Fruit fly (Drosophila melanogaster) whole organism, embryonic: ENCODE measurements around the gene Kua.

Source experiments
- Ada2b ChIP-seq: fragments of 200-800 bp; sonication (Bioruptor generic); IDR thresholded peaks from 2 replicates; pipeline ENCODE4 v1.3.6; 2022; ENCODE audit warnings: missing biosample characterization, missing genetic modification characterization
- Atf3 ChIP-seq: fragments of 200-800 bp; sonication (Bioruptor generic); optimal IDR thresholded peaks from 3 replicates; lab custom pipeline; 2016; ENCODE audit warnings: missing biosample characterization, missing genetic modification characterization
- BtbVII ChIP-seq: fragments of 200-800 bp; sonication (Bioruptor generic); optimal IDR thresholded peaks from 3 replicates; lab custom pipeline; 2017; ENCODE audit warnings: missing biosample characterization, mild to moderate bottlenecking, missing genetic modification characterization
- CG10267 ChIP-seq: fragments of 200-800 bp; sonication (Bioruptor generic); optimal IDR thresholded peaks from 2 replicates; lab custom pipeline; 2018; ENCODE audit warnings: missing biosample characterization, mild to moderate bottlenecking, missing genetic modification characterization, moderate library complexity
- CG10543 ChIP-seq: fragments of 200-800 bp; sonication (Bioruptor generic); optimal IDR thresholded peaks from 3 replicates; lab custom pipeline; 2017; ENCODE audit warnings: missing biosample characterization, mild to moderate bottlenecking, missing genetic modification characterization, moderate library complexity
- CG11093 ChIP-seq: fragments of 200-800 bp; sonication (Bioruptor generic); IDR thresholded peaks from 3 replicates; pipeline ENCODE4 v1.3.6; 2022; ENCODE audit warnings: missing biosample characterization, missing genetic modification characterization
- CG11723 ChIP-seq: fragments of 200-800 bp; sonication (Bioruptor generic); optimal IDR thresholded peaks from 2 replicates; lab custom pipeline; 2017; ENCODE audit warnings: missing biosample characterization, mild to moderate bottlenecking, missing genetic modification characterization
- CG14860 ChIP-seq: fragments of 200-800 bp; sonication (Bioruptor generic); IDR thresholded peaks from 3 replicates; pipeline ENCODE4 v1.3.6; 2022; ENCODE audit warnings: missing biosample characterization, missing genetic modification characterization; ENCODE audit not compliant: partially characterized antibody
- CG2116 ChIP-seq: fragments of 200-800 bp; sonication (Bioruptor generic); optimal IDR thresholded peaks from 3 replicates; lab custom pipeline; 2018; ENCODE audit warnings: missing biosample characterization, mild to moderate bottlenecking, missing genetic modification characterization
- CG2678 ChIP-seq: fragments of 200-800 bp; sonication (Bioruptor generic); optimal IDR thresholded peaks from 3 replicates; lab custom pipeline; 2019; ENCODE audit warnings: missing biosample characterization, mild to moderate bottlenecking, missing genetic modification characterization, moderate library complexity
- CG30403 ChIP-seq: fragments of 200-800 bp; sonication (Bioruptor generic); optimal IDR thresholded peaks from 3 replicates; lab custom pipeline; 2016; ENCODE audit warnings: missing biosample characterization, missing genetic modification characterization
- CG34376 ChIP-seq: fragments of 200-800 bp; sonication (Bioruptor generic); optimal IDR thresholded peaks from 2 replicates; lab custom pipeline; 2018; ENCODE audit warnings: missing biosample characterization, mild to moderate bottlenecking, missing genetic modification characterization
- CG7745 ChIP-seq: fragments of 200-800 bp; sonication (Bioruptor generic); optimal IDR thresholded peaks from 2 replicates; lab custom pipeline; 2018; ENCODE audit warnings: missing biosample characterization, mild to moderate bottlenecking, missing genetic modification characterization, moderate library complexity
- CG8765 ChIP-seq: fragments of 200-800 bp; sonication (Bioruptor generic); IDR thresholded peaks from 2 replicates; pipeline ENCODE4 v1.3.6; 2022; ENCODE audit warnings: missing biosample characterization, missing genetic modification characterization
- CG9932 ChIP-seq: fragments of 200-800 bp; sonication (Bioruptor generic); IDR thresholded peaks from 2 replicates; pipeline ENCODE4 v1.3.6; 2022; ENCODE audit warnings: missing biosample characterization, missing genetic modification characterization
- D19A ChIP-seq: fragments of 200-800 bp; optimal IDR thresholded peaks from 3 replicates; lab custom pipeline; 2019; ENCODE audit warnings: missing biosample characterization, mild to moderate bottlenecking, missing genetic modification characterization, moderate library complexity
- Dbx ChIP-seq: fragments of 200-800 bp; sonication (Bioruptor generic); IDR thresholded peaks from 3 replicates; pipeline ENCODE4 v1.3.6; 2022; ENCODE audit warnings: missing biosample characterization, missing genetic modification characterization
- Fer2 ChIP-seq: fragments of 200-800 bp; sonication (Bioruptor generic); optimal IDR thresholded peaks from 2 replicates; lab custom pipeline; 2018; ENCODE audit warnings: missing biosample characterization, mild to moderate bottlenecking, missing genetic modification characterization, moderate library complexity
- HLH4C ChIP-seq: fragments of 200-800 bp; sonication (Bioruptor generic); IDR thresholded peaks from 3 replicates; pipeline ENCODE4 v1.3.6; 2022; ENCODE audit warnings: missing biosample characterization, missing genetic modification characterization; ENCODE audit not compliant: partially characterized antibody
- HmgD ChIP-seq: fragments of 200-800 bp; sonication (Bioruptor generic); optimal IDR thresholded peaks from 3 replicates; lab custom pipeline; 2016; ENCODE audit warnings: missing biosample characterization, missing genetic modification characterization
- MBD-R2 ChIP-seq: fragments of 200-800 bp; sonication (Bioruptor generic); IDR thresholded peaks from 2 replicates; pipeline ENCODE4 v1.3.6; 2022; ENCODE audit warnings: missing biosample characterization, missing genetic modification characterization
- MESR4 ChIP-seq: fragments of 200-800 bp; sonication (Bioruptor generic); optimal IDR thresholded peaks from 2 replicates; lab custom pipeline; 2018; ENCODE audit warnings: missing biosample characterization, mild to moderate bottlenecking, missing genetic modification characterization, moderate library complexity
- Med ChIP-seq: fragments of 200-800 bp; sonication (Bioruptor generic); peaks from one replicate; lab custom pipeline; 2016; ENCODE audit warnings: missing biosample characterization, missing genetic modification characterization, mild to moderate bottlenecking, inconsistent platforms, moderate library complexity
- Side ChIP-seq: fragments of 200-800 bp; sonication (Bioruptor generic); optimal IDR thresholded peaks from 2 replicates; lab custom pipeline; 2016; ENCODE audit warnings: missing biosample characterization, missing genetic modification characterization
- Stat92E ChIP-seq, 3 experiments: fragments of >200 bp in 2 of 3; fragments of 200-800 bp in 1 of 3; sonication (Bioruptor generic) in 1 of 3; optimal IDR thresholded peaks; 2 replicates each; lab custom pipeline; 2017 to 2019; ENCODE audit warnings: missing biosample characterization in 3 of 3, missing genetic modification characterization in 3 of 3, mild to moderate bottlenecking in 1 of 3, moderate library complexity in 1 of 3
- Xbp1 ChIP-seq: fragments of 200-800 bp; sonication (Bioruptor generic); optimal IDR thresholded peaks from 3 replicates; lab custom pipeline; 2016; ENCODE audit warnings: missing biosample characterization, mild to moderate bottlenecking, missing genetic modification characterization
- az2 ChIP-seq: fragments of 200-800 bp; sonication (Bioruptor generic); optimal IDR thresholded peaks from 3 replicates; lab custom pipeline; 2016; ENCODE audit warnings: missing biosample characterization, missing genetic modification characterization
- chinmo ChIP-seq: fragments of 200-800 bp; sonication (Bioruptor generic); IDR thresholded peaks from 4 replicates; pipeline ENCODE4 v1.3.6; 2022; ENCODE audit warnings: missing biosample characterization, missing genetic modification characterization; ENCODE audit not compliant: partially characterized antibody
- dati ChIP-seq: fragments of 200-800 bp; sonication (Bioruptor generic); IDR thresholded peaks from 2 replicates; pipeline ENCODE4 v1.3.6; 2022; ENCODE audit warnings: missing biosample characterization, missing genetic modification characterization
- dimm ChIP-seq: fragments of 200-800 bp; sonication (Bioruptor generic); IDR thresholded peaks from 2 replicates; pipeline ENCODE4 v1.3.6; 2022; ENCODE audit warnings: missing biosample characterization, missing genetic modification characterization
- dmrt99B ChIP-seq: fragments of 200-800 bp; sonication (Bioruptor generic); optimal IDR thresholded peaks from 2 replicates; lab custom pipeline; 2018; ENCODE audit warnings: missing biosample characterization, mild to moderate bottlenecking, missing genetic modification characterization, moderate library complexity
- ems ChIP-seq: fragments of 200-800 bp; sonication (Bioruptor generic); optimal IDR thresholded peaks from 3 replicates; lab custom pipeline; 2016; ENCODE audit warnings: missing biosample characterization, missing genetic modification characterization
- exex ChIP-seq: fragments of 200-800 bp; sonication (Bioruptor generic); optimal IDR thresholded peaks from 4 replicates; lab custom pipeline; 2018; ENCODE audit warnings: missing biosample characterization, mild to moderate bottlenecking, missing genetic modification characterization, moderate library complexity
- fd64A ChIP-seq: fragments of 200-800 bp; sonication (Bioruptor generic); optimal IDR thresholded peaks from 3 replicates; lab custom pipeline; 2018; ENCODE audit warnings: missing biosample characterization, mild to moderate bottlenecking, missing genetic modification characterization
- gcm2 ChIP-seq: fragments of 200-800 bp; sonication (Bioruptor generic); optimal IDR thresholded peaks from 2 replicates; lab custom pipeline; 2016; ENCODE audit warnings: missing biosample characterization, missing genetic modification characterization
- gfzf ChIP-seq: fragments of 200-800 bp; sonication (Bioruptor generic); optimal IDR thresholded peaks from 2 replicates; lab custom pipeline; 2016; ENCODE audit warnings: missing biosample characterization, mild to moderate bottlenecking, missing genetic modification characterization, moderate library complexity
- lab ChIP-seq: fragments of 200-800 bp; sonication (Bioruptor generic); optimal IDR thresholded peaks from 3 replicates; lab custom pipeline; 2017; ENCODE audit warnings: missing biosample characterization, missing genetic modification characterization, mild to moderate bottlenecking, moderate library complexity, missing genetic modification reagents
- luna ChIP-seq: fragments of 200-800 bp; sonication (Bioruptor generic); optimal IDR thresholded peaks from 2 replicates; lab custom pipeline; 2016; ENCODE audit warnings: missing biosample characterization, missing genetic modification characterization
- nau ChIP-seq: fragments of 200-800 bp; sonication (Bioruptor generic); optimal IDR thresholded peaks from 3 replicates; lab custom pipeline; 2017; ENCODE audit warnings: missing biosample characterization, mild to moderate bottlenecking, missing genetic modification characterization, missing genetic modification reagents
- odd ChIP-seq: fragments of 200-800 bp; sonication (Bioruptor generic); optimal IDR thresholded peaks from 2 replicates; lab custom pipeline; 2017; ENCODE audit warnings: missing biosample characterization, mild to moderate bottlenecking, missing genetic modification characterization
- pros ChIP-seq: fragments of 200-800 bp; sonication (Bioruptor generic); optimal IDR thresholded peaks from 3 replicates; lab custom pipeline; 2019; ENCODE audit warnings: missing biosample characterization, mild to moderate bottlenecking, missing genetic modification characterization, moderate library complexity
- run ChIP-seq: fragments of 200-800 bp; sonication (Bioruptor generic); optimal IDR thresholded peaks from 3 replicates; lab custom pipeline; 2018; ENCODE audit warnings: missing biosample characterization, mild to moderate bottlenecking, missing genetic modification characterization
- sd ChIP-seq: fragments of 200-800 bp; sonication (Bioruptor generic); optimal IDR thresholded peaks from 3 replicates; lab custom pipeline; 2018; ENCODE audit warnings: missing biosample characterization, mild to moderate bottlenecking, missing genetic modification characterization, moderate library complexity
- seq ChIP-seq: fragments of 200-800 bp; sonication (Bioruptor generic); IDR thresholded peaks from 2 replicates; pipeline ENCODE4 v1.3.6; 2022; ENCODE audit warnings: missing biosample characterization, missing genetic modification characterization
- sima ChIP-seq: fragments of 200-800 bp; sonication (Bioruptor generic); optimal IDR thresholded peaks from 2 replicates; lab custom pipeline; 2016; ENCODE audit warnings: missing biosample characterization, missing genetic modification characterization
- sob ChIP-seq: fragments of 200-800 bp; sonication (Bioruptor generic); IDR thresholded peaks from 2 replicates; pipeline ENCODE4 v1.3.6; 2022; ENCODE audit warnings: missing biosample characterization, missing genetic modification characterization
- stwl ChIP-seq: fragments of 200-800 bp; sonication (Bioruptor generic); optimal IDR thresholded peaks from 3 replicates; lab custom pipeline; 2018; ENCODE audit warnings: missing biosample characterization, mild to moderate bottlenecking, missing genetic modification characterization, moderate library complexity
- vvl ChIP-seq: fragments of 200-800 bp; sonication (Bioruptor generic); IDR thresholded peaks from 2 replicates; pipeline ENCODE4 v1.3.6; 2022; ENCODE audit warnings: missing biosample characterization, missing genetic modification characterization
- wek ChIP-seq: fragments of 200-800 bp; sonication (Bioruptor generic); optimal IDR thresholded peaks from 3 replicates; lab custom pipeline; 2018; ENCODE audit warnings: missing biosample characterization, mild to moderate bottlenecking, missing genetic modification characterization, moderate library complexity

Kua gene

dm6 chr2L:20069158-20070016 is 28.0 kb upstream of the Kua start (continued):
- TF ChIP-seq BtbVII (GFP tag; lab: Kevin White, UChicago) (no peak), Fer2 (tag; lab: Kevin White, UChicago) (no peak), CG9932 (GFP tag; lab: Robert Waterston, UW) (no peak), fd64A (GFP tag; lab: Kevin White, UChicago) (peak; percentile 12), nau (GFP tag; lab: Kevin White, UChicago) (no peak), Atf3 (GFP tag; lab: Kevin White, UChicago) (no peak), Xbp1 (GFP tag; lab: Kevin White, UChicago) (no peak), CG34376 (GFP tag; lab: Kevin White, UChicago) (peak; percentile 70), odd (GFP tag; lab: Kevin White, UChicago) (no peak), CG10543 (GFP tag; lab: Kevin White, UChicago) (peak; percentile 13), chinmo (GFP tag; lab: Robert Waterston, UW) (0 out of 4 replicates have a peak, but pooled peaks have one; percentile 39), CG2678 (tag; lab: Kevin White, UChicago) (no peak), MBD-R2 (GFP tag; lab: Robert Waterston, UW) (no peak), wek (GFP tag; lab: Kevin White, UChicago) (no peak), Stat92E (GFP tag; optimal IDR thresholded peaks at IDR 0.05; lab: Kevin White, UChicago) (no peak), stwl (tag; lab: Kevin White, UChicago) (no peak), az2 (GFP tag; lab: Kevin White, UChicago) (no peak), CG8765 (GFP tag; lab: Robert Waterston, UW) (no peak), CG14860 (no peak), run (tag; lab: Kevin White, UChicago) (no peak), Med (GFP tag; lab: Kevin White, UChicago) (peak; percentile 5), pros (GFP tag; lab: Kevin White, UChicago) (peak; percentile 41), gfzf (no peak), CG2116 (no peak), luna (GFP tag; lab: Kevin White, UChicago) (no peak), CG10267 (tag; lab: Kevin White, UChicago) (no peak), dimm (GFP tag; lab: Robert Waterston, UW) (no peak), HLH4C (GFP tag; lab: Robert Waterston, UW) (no peak), CG7745 (peak; percentile 49), MESR4 (GFP tag; lab: Kevin White, UChicago) (no peak), Ada2b (GFP tag; lab: Robert Waterston, UW) (no peak), gcm2 (no peak), sob (no peak), sima (no peak), CG30403 (GFP tag; lab: Kevin White, UChicago) (no peak), CG11723 (GFP tag; lab: Kevin White, UChicago) (no peak), Side (GFP tag; lab: Kevin White, UChicago) (no peak), vvl (GFP tag; lab: Robert Waterston, UW) (no peak), ems (no peak), seq (GFP tag; lab: Robert Waterston, UW) (no peak), CG11093 (no peak), HmgD (GFP tag; lab: Kevin White, UChicago) (no peak), Dbx (GFP tag; lab: Robert Waterston, UW) (no peak), dati (GFP tag; lab: Robert Waterston, UW) (no peak), lab (GFP tag; lab: Kevin White, UChicago) (peak; percentile 86), dmrt99B (tag; lab: Kevin White, UChicago) (no peak), D19A (tag; lab: Kevin White, UChicago) (peak; percentile 83), exex (tag; lab: Kevin White, UChicago) (peak; percentile 74), sd (tag; lab: Kevin White, UChicago) (peak; percentile 33)
